Fruit fly (Drosophila melanogaster) Kc167 (cell line): ENCODE measurements around the gene sturkopf.

Experiments
- psq ChIP-seq: fragments of >200 bp; optimal IDR thresholded peaks from 2 replicates; lab custom pipeline; 2017; ENCODE audit warnings: missing external identifiers
- ttk ChIP-seq: sonication (Bioruptor generic); optimal IDR thresholded peaks from 2 replicates; lab custom pipeline; 2017; ENCODE audit warnings: missing external identifiers

DNA sequence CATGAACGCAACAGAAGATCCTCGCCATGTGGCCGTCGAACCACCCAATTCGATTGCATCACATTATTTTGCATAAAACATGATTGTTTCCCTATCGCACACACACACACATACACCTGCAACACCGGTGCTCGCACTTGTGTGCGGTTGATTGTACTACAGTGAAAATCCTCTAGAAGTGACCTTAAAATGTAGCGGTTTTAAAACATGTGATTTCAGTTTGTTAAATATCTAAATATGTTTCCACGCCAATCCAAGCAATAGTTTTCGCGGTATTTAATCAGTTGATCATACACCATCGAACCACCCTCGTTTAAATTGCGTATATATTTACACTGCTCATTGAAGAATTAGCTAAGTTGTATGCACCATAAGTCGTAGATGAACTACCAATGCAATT is 17.2 kb upstream of the sturkopf start:
- TF ChIP-seq ttk = no peak
- TF ChIP-seq psq (lab: Kevin White, UChicago) = no peak
